Fruit fly (Drosophila melanogaster) whole organism, embryonic: Measurements from ENCODE around the gene CG6656.

Source experiments
- Atf-2 ChIP-seq: fragments of 200-800 bp; sonication (Bioruptor generic); optimal IDR thresholded peaks from 2 replicates; lab custom pipeline; 2016; ENCODE audit warnings: missing biosample characterization, missing genetic modification characterization
- CG12391 ChIP-seq: fragments of 200-800 bp; sonication (Bioruptor generic); optimal IDR thresholded peaks from 3 replicates; lab custom pipeline; 2018; ENCODE audit warnings: missing biosample characterization, mild to moderate bottlenecking, missing genetic modification characterization, moderate library complexity
- CG12659 ChIP-seq: fragments of 200-800 bp; sonication (Bioruptor generic); optimal IDR thresholded peaks from 3 replicates; lab custom pipeline; 2017; ENCODE audit warnings: mild to moderate bottlenecking, missing biosample characterization, missing genetic modification reagents, missing genetic modification characterization
- CG13894 ChIP-seq: fragments of 200-800 bp; sonication (Bioruptor generic); optimal IDR thresholded peaks from 3 replicates; lab custom pipeline; 2018; ENCODE audit warnings: missing biosample characterization, mild to moderate bottlenecking, missing genetic modification characterization, moderate library complexity
- CG16813 ChIP-seq: fragments of 200-800 bp; sonication (Bioruptor generic); IDR thresholded peaks from 3 replicates; pipeline ENCODE4 v1.3.6; 2022; ENCODE audit warnings: missing biosample characterization, missing genetic modification characterization; ENCODE audit not compliant: partially characterized antibody
- CG17385 ChIP-seq: fragments of 200-800 bp; sonication (Bioruptor generic); optimal IDR thresholded peaks from 3 replicates; lab custom pipeline; 2018; ENCODE audit warnings: missing biosample characterization, mild to moderate bottlenecking, missing genetic modification characterization
- CG17612 ChIP-seq: fragments of 200-800 bp; sonication (Bioruptor generic); IDR thresholded peaks from 2 replicates; pipeline ENCODE4 v1.3.6; 2022; ENCODE audit warnings: missing biosample characterization, missing genetic modification characterization
- CG2120 ChIP-seq: fragments of 200-800 bp; sonication (Bioruptor generic); optimal IDR thresholded peaks from 3 replicates; lab custom pipeline; 2016; ENCODE audit warnings: missing biosample characterization, missing genetic modification characterization
- CG30020 ChIP-seq: fragments of 200-800 bp; optimal IDR thresholded peaks from 2 replicates; lab custom pipeline; 2019; ENCODE audit warnings: missing biosample characterization, mild to moderate bottlenecking, missing genetic modification characterization, moderate library complexity
- CG32767 ChIP-seq: fragments of 200-800 bp; sonication (Bioruptor generic); IDR thresholded peaks from 2 replicates; pipeline ENCODE4 v1.3.6; 2022; ENCODE audit warnings: missing biosample characterization, missing genetic modification characterization
- CG32772 ChIP-seq: fragments of 200-800 bp; sonication (Bioruptor generic); IDR thresholded peaks from 2 replicates; pipeline ENCODE4 v1.3.6; 2022; ENCODE audit warnings: missing biosample characterization, missing genetic modification characterization
- CG4404 ChIP-seq: fragments of 200-800 bp; sonication (Bioruptor generic); IDR thresholded peaks from 2 replicates; pipeline ENCODE4 v1.3.6; 2022; ENCODE audit warnings: missing biosample characterization, missing genetic modification characterization
- CG4730 ChIP-seq: fragments of 200-800 bp; sonication (Bioruptor generic); IDR thresholded peaks from 2 replicates; pipeline ENCODE4 v1.3.6; 2022; ENCODE audit warnings: missing biosample characterization, missing genetic modification characterization
- CG4820 ChIP-seq: fragments of 200-800 bp; sonication (Bioruptor generic); optimal IDR thresholded peaks from 3 replicates; lab custom pipeline; 2016; ENCODE audit warnings: missing biosample characterization, missing genetic modification characterization
- CG4854 ChIP-seq: fragments of 200-800 bp; sonication (Bioruptor generic); optimal IDR thresholded peaks from 2 replicates; lab custom pipeline; 2016; ENCODE audit warnings: missing biosample characterization, missing genetic modification characterization, inconsistent platforms
- CG5245 ChIP-seq: fragments of 200-800 bp; sonication (Bioruptor generic); optimal IDR thresholded peaks from 3 replicates; lab custom pipeline; 2016; ENCODE audit warnings: missing biosample characterization, missing genetic modification characterization
- CG6791 ChIP-seq: fragments of 200-800 bp; sonication (Bioruptor generic); IDR thresholded peaks from 3 replicates; pipeline ENCODE4 v1.3.6; 2022; ENCODE audit warnings: missing biosample characterization, missing genetic modification characterization; ENCODE audit not compliant: partially characterized antibody
- CG8281 ChIP-seq: fragments of 200-800 bp; sonication (Bioruptor generic); optimal IDR thresholded peaks from 2 replicates; lab custom pipeline; 2018; ENCODE audit warnings: missing biosample characterization, mild to moderate bottlenecking, missing genetic modification characterization, moderate library complexity
- CG8765 ChIP-seq: fragments of 200-800 bp; sonication (Bioruptor generic); IDR thresholded peaks from 2 replicates; pipeline ENCODE4 v1.3.6; 2022; ENCODE audit warnings: missing biosample characterization, missing genetic modification characterization
- CG9727 ChIP-seq: fragments of 200-800 bp; sonication (Bioruptor generic); optimal IDR thresholded peaks from 3 replicates; lab custom pipeline; 2017; ENCODE audit warnings: missing biosample characterization, mild to moderate bottlenecking, missing genetic modification characterization
- Camta ChIP-seq: fragments of 200-800 bp; sonication (Bioruptor generic); optimal IDR thresholded peaks from 2 replicates; lab custom pipeline; 2016; ENCODE audit warnings: missing biosample characterization, missing genetic modification characterization
- D19B ChIP-seq: fragments of 200-800 bp; sonication (Bioruptor generic); optimal IDR thresholded peaks from 2 replicates; lab custom pipeline; 2017; ENCODE audit warnings: missing biosample characterization, mild to moderate bottlenecking, missing genetic modification characterization
- E2f1 ChIP-seq: fragments of 200-800 bp; sonication (Bioruptor generic); IDR thresholded peaks from 2 replicates; pipeline ENCODE4 v1.3.6; 2022; ENCODE audit warnings: missing biosample characterization, missing genetic modification characterization
- ERR ChIP-seq: fragments of 200-800 bp; sonication (Bioruptor generic); optimal IDR thresholded peaks from 2 replicates; lab custom pipeline; 2016; ENCODE audit warnings: missing biosample characterization, missing genetic modification characterization
- Eip74EF ChIP-seq, 2 experiments: fragments of 200-800 bp in 1 of 2; fragments of >200 bp in 1 of 2; sonication (Bioruptor generic) in 1 of 2; optimal IDR thresholded peaks; 2 replicates each; lab custom pipeline; 2017 to 2019; ENCODE audit warnings: missing biosample characterization in 2 of 2, missing genetic modification characterization in 2 of 2, mild to moderate bottlenecking in 1 of 2, moderate library complexity in 1 of 2
- Ets97D ChIP-seq: fragments of 200-800 bp; sonication (Bioruptor generic); optimal IDR thresholded peaks from 3 replicates; lab custom pipeline; 2016; ENCODE audit warnings: missing biosample characterization, missing genetic modification characterization
- Hmx ChIP-seq: fragments of 200-800 bp; sonication (Bioruptor generic); optimal IDR thresholded peaks from 2 replicates; lab custom pipeline; 2016; ENCODE audit warnings: missing biosample characterization, missing genetic modification characterization
- Lim3 ChIP-seq: fragments of 200-800 bp; sonication (Bioruptor generic); IDR thresholded peaks from 2 replicates; pipeline ENCODE4 v1.3.6; 2022; ENCODE audit warnings: missing biosample characterization, missing genetic modification characterization
- Max ChIP-seq: fragments of 200-800 bp; sonication (Bioruptor generic); optimal IDR thresholded peaks from 2 replicates; lab custom pipeline; 2016; ENCODE audit warnings: missing biosample characterization, mild to moderate bottlenecking, missing genetic modification characterization
- Neu2 ChIP-seq: fragments of 200-800 bp; sonication (Bioruptor generic); optimal IDR thresholded peaks from 3 replicates; lab custom pipeline; 2016; ENCODE audit warnings: missing biosample characterization, missing genetic modification characterization, borderline replicate concordance
- Usf ChIP-seq: fragments of 200-800 bp; sonication (Bioruptor generic); optimal IDR thresholded peaks from 2 replicates; lab custom pipeline; 2017; ENCODE audit warnings: missing genotype, missing biosample characterization, missing genetic modification characterization
- az2 ChIP-seq: fragments of 200-800 bp; sonication (Bioruptor generic); optimal IDR thresholded peaks from 3 replicates; lab custom pipeline; 2016; ENCODE audit warnings: missing biosample characterization, missing genetic modification characterization
- bigmax ChIP-seq: fragments of 200-800 bp; sonication (Bioruptor generic); optimal IDR thresholded peaks from 2 replicates; lab custom pipeline; 2018; ENCODE audit warnings: missing biosample characterization, mild to moderate bottlenecking, missing genetic modification characterization
- chn ChIP-seq: fragments of 200-800 bp; sonication (Bioruptor generic); optimal IDR thresholded peaks from 2 replicates; lab custom pipeline; 2016; ENCODE audit warnings: missing biosample characterization, missing genetic modification characterization
- corto ChIP-seq: fragments of 200-800 bp; sonication (Bioruptor generic); optimal IDR thresholded peaks from 2 replicates; lab custom pipeline; 2016; ENCODE audit warnings: missing biosample characterization, mild to moderate bottlenecking, missing genetic modification characterization, moderate library complexity
- dysf ChIP-seq: fragments of 200-800 bp; sonication (Bioruptor generic); IDR thresholded peaks from 3 replicates; pipeline ENCODE4 v1.3.6; 2022; ENCODE audit warnings: missing biosample characterization, missing genetic modification characterization
- fd102C ChIP-seq: fragments of 200-800 bp; sonication (Bioruptor generic); optimal IDR thresholded peaks from 2 replicates; lab custom pipeline; 2018; ENCODE audit warnings: missing biosample characterization, mild to moderate bottlenecking, missing genetic modification characterization, moderate library complexity
- fd3F ChIP-seq: fragments of 200-800 bp; sonication (Bioruptor generic); optimal IDR thresholded peaks from 2 replicates; lab custom pipeline; 2018; ENCODE audit warnings: missing biosample characterization, mild to moderate bottlenecking, missing genetic modification characterization, moderate library complexity
- hb ChIP-seq: fragments of 200-800 bp; sonication (Bioruptor generic); IDR thresholded peaks from 3 replicates; pipeline ENCODE4 v1.3.6; 2022; ENCODE audit warnings: missing biosample characterization, missing genetic modification characterization; ENCODE audit not compliant: partially characterized antibody
- kay ChIP-seq: fragments of 200-800 bp; sonication (Bioruptor generic); optimal IDR thresholded peaks from 2 replicates; lab custom pipeline; 2016; ENCODE audit warnings: missing biosample characterization, missing genetic modification characterization
- klu ChIP-seq: fragments of 200-800 bp; sonication (Bioruptor generic); IDR thresholded peaks from 2 replicates; pipeline ENCODE4 v1.3.6; 2022; ENCODE audit warnings: missing biosample characterization, missing genetic modification characterization
- lola ChIP-seq, 3 experiments: fragments of >200 bp in 2 of 3; fragments of 200-800 bp in 1 of 3; sonication (Bioruptor generic) in 1 of 3; optimal IDR thresholded peaks; 2 replicates each; lab custom pipeline; 2017 to 2019; ENCODE audit warnings: missing biosample characterization in 3 of 3, missing genetic modification characterization in 3 of 3, mild to moderate bottlenecking in 1 of 3, moderate library complexity in 1 of 3
- nom ChIP-seq: fragments of 200-800 bp; sonication (Bioruptor generic); optimal IDR thresholded peaks from 2 replicates; lab custom pipeline; 2017; ENCODE audit warnings: missing biosample characterization, missing genetic modification characterization, mild to moderate bottlenecking, moderate library complexity, missing genetic modification reagents
- org-1 ChIP-seq: fragments of 200-800 bp; sonication (Bioruptor generic); optimal IDR thresholded peaks from 2 replicates; lab custom pipeline; 2017; ENCODE audit warnings: missing biosample characterization, missing genetic modification characterization
- phol ChIP-seq: fragments of 200-800 bp; sonication (Bioruptor generic); optimal IDR thresholded peaks from 3 replicates; lab custom pipeline; 2018; ENCODE audit warnings: missing biosample characterization, mild to moderate bottlenecking, missing genetic modification characterization, moderate library complexity
- row ChIP-seq: fragments of 200-800 bp; sonication (Bioruptor generic); IDR thresholded peaks from 3 replicates; pipeline ENCODE4 v1.3.6; 2022; ENCODE audit warnings: missing biosample characterization, missing genetic modification characterization
- sr ChIP-seq: fragments of 200-800 bp; sonication (Bioruptor generic); IDR thresholded peaks from 3 replicates; pipeline ENCODE4 v1.3.6; 2022; ENCODE audit warnings: missing biosample characterization, missing genetic modification characterization
- tx ChIP-seq: fragments of 200-800 bp; sonication (Bioruptor generic); optimal IDR thresholded peaks from 2 replicates; lab custom pipeline; 2016; ENCODE audit warnings: missing biosample characterization, missing genetic modification characterization
- vfl ChIP-seq: fragments of 200-800 bp; sonication (Bioruptor generic); optimal IDR thresholded peaks from 2 replicates; lab custom pipeline; 2016; ENCODE audit warnings: missing biosample characterization, missing genetic modification characterization
- vnd ChIP-seq: fragments of 200-800 bp; sonication (Bioruptor generic); IDR thresholded peaks from 3 replicates; pipeline ENCODE4 v1.3.6; 2022; ENCODE audit warnings: missing biosample characterization, missing genetic modification characterization; ENCODE audit not compliant: partially characterized antibody
- wdn ChIP-seq: fragments of 200-800 bp; sonication (Bioruptor generic); IDR thresholded peaks from 2 replicates; pipeline ENCODE4 v1.3.6; 2022; ENCODE audit warnings: missing biosample characterization, missing genetic modification characterization

Gene CG6656

dm6 chr3R:21859509-21859908, 15.6 kb upstream of the CG6656 start (continued):
- TF ChIP-seq CG9727 (GFP tag; lab: Kevin White, UChicago) (peak; percentile 63), wdn (GFP tag; lab: Robert Waterston, UW) (no peak), CG13894 (tag; lab: Kevin White, UChicago) (no peak), CG32772 (GFP tag; lab: Robert Waterston, UW) (no peak), Atf-2 (GFP tag; lab: Kevin White, UChicago) (peak; percentile 39), CG6791 (GFP tag; lab: Robert Waterston, UW) (no peak), klu (GFP tag; lab: Robert Waterston, UW) (no peak), CG32767 (GFP tag; lab: Robert Waterston, UW) (0 out of 2 replicates have a peak, but pooled peaks have one; percentile 27), lola (GFP tag; optimal IDR thresholded peaks at IDR 0.05; lab: Kevin White, UChicago) (peak in 1 of 3 experiments; percentile 75), CG17612 (no peak), CG12659 (peak; percentile 13), CG4820 (GFP tag; lab: Kevin White, UChicago) (peak; percentile 2), ERR (GFP tag; lab: Kevin White, UChicago) (no peak), CG4730 (GFP tag; lab: Robert Waterston, UW) (no peak), Camta (GFP tag; lab: Kevin White, UChicago) (peak; percentile 51), phol (tag; lab: Kevin White, UChicago) (peak; percentile 63), CG12391 (peak; percentile 61), E2f1 (peak; percentile 39; the same call in 1 of the 2 replicates), CG8281 (no peak), org-1 (GFP tag; lab: Kevin White, UChicago) (peak; percentile 2), kay (no peak), D19B (GFP tag; lab: Kevin White, UChicago) (no peak), tx (GFP tag; lab: Kevin White, UChicago) (peak; percentile 36), CG17385 (GFP tag; lab: Kevin White, UChicago) (peak; percentile 41), row (GFP tag; lab: Robert Waterston, UW) (peak; percentile 64), vfl (no peak), CG8765 (GFP tag; lab: Robert Waterston, UW) (no peak), corto (peak; percentile 93), hb (GFP tag; lab: Robert Waterston, UW) (no peak), CG2120 (GFP tag; lab: Kevin White, UChicago) (no peak), CG16813 (GFP tag; lab: Robert Waterston, UW) (no peak), fd102C (GFP tag; lab: Kevin White, UChicago) (peak; percentile 16), Usf (GFP tag; lab: Kevin White, UChicago) (no peak), Lim3 (GFP tag; lab: Robert Waterston, UW) (no peak), chn (GFP tag; lab: Kevin White, UChicago) (peak; percentile 31), Ets97D (GFP tag; lab: Kevin White, UChicago) (no peak), dysf (GFP tag; lab: Robert Waterston, UW) (0 out of 3 replicates have a peak, but pooled peaks have one; percentile 47), vnd (GFP tag; lab: Robert Waterston, UW) (no peak), Max (GFP tag; lab: Kevin White, UChicago) (peak; percentile 19), Hmx (GFP tag; lab: Kevin White, UChicago) (no peak), bigmax (no peak), CG4854 (GFP tag; lab: Kevin White, UChicago) (no peak), az2 (peak; percentile 60), Neu2 (GFP tag; lab: Kevin White, UChicago) (no peak), sr (GFP tag; lab: Robert Waterston, UW) (no peak), CG4404 (GFP tag; lab: Robert Waterston, UW) (peak; percentile 50), fd3F (GFP tag; lab: Kevin White, UChicago) (no peak), CG5245 (GFP tag; lab: Kevin White, UChicago) (peak; percentile 8), nom (GFP tag; lab: Kevin White, UChicago) (peak; percentile 61), Eip74EF (GFP tag; optimal IDR thresholded peaks at IDR 0.05; lab: Kevin White, UChicago) (peak in 1 of 2 experiments; percentile 37), CG30020 (tag; lab: Kevin White, UChicago) (no peak)
